Fruit fly (Drosophila melanogaster) whole organism, wandering third instar larva: Measurements from ENCODE around the gene CG17199.

ENCODE experiments used
- CG9705 ChIP-seq: fragments of 200-800 bp; sonication (Bioruptor generic); optimal IDR thresholded peaks from 2 replicates; lab custom pipeline; 2018; ENCODE audit warnings: missing biosample characterization, mild to moderate bottlenecking, missing genetic modification characterization
- Dfd ChIP-seq: fragments of >200 bp; optimal IDR thresholded peaks from 2 replicates; lab custom pipeline; 2017; ENCODE audit warnings: missing biosample characterization, missing genetic modification characterization
- HLH106 ChIP-seq: fragments of 200-800 bp; optimal IDR thresholded peaks from 3 replicates; lab custom pipeline; 2019; ENCODE audit warnings: missing biosample characterization, mild to moderate bottlenecking, missing genetic modification characterization, moderate library complexity
- N ChIP-seq: fragments of >200 bp; optimal IDR thresholded peaks from 2 replicates; lab custom pipeline; 2018; ENCODE audit warnings: missing biosample characterization, missing external identifiers, missing genetic modification characterization
- Vsx2 ChIP-seq: fragments of 200-300, 225-300 bp; sonication (Bioruptor generic); optimal IDR thresholded peaks from 2 replicates; lab custom pipeline; 2018; ENCODE audit warnings: missing biosample characterization, missing genetic modification characterization; ENCODE audit not compliant: partially characterized antibody
- dmrt93B ChIP-seq: fragments of 200-800 bp; sonication (Bioruptor generic); optimal IDR thresholded peaks from 2 replicates; lab custom pipeline; 2018; ENCODE audit warnings: missing biosample characterization, mild to moderate bottlenecking, missing genetic modification characterization
- foxo ChIP-seq, 2 experiments: fragments of 200-800 bp; sonication (Bioruptor generic); optimal IDR thresholded peaks; 2 replicates in 1 of 2; 3 replicates in 1 of 2; lab custom pipeline; 2016 to 2017; ENCODE audit warnings: missing biosample characterization in 2 of 2, missing genetic modification characterization in 2 of 2
- jim ChIP-seq: fragments of 175-275, 200-325 bp; sonication (Bioruptor generic); optimal IDR thresholded peaks from 2 replicates; lab custom pipeline; 2016; ENCODE audit warnings: missing biosample characterization, mild to moderate bottlenecking, missing genetic modification characterization
- lola ChIP-seq: fragments of >200 bp; optimal IDR thresholded peaks from 2 replicates; lab custom pipeline; 2017; ENCODE audit warnings: missing biosample characterization, missing genetic modification characterization
- psq ChIP-seq: fragments of 200-800 bp; sonication (Bioruptor generic); optimal IDR thresholded peaks from 3 replicates; lab custom pipeline; 2017; ENCODE audit warnings: missing biosample characterization, mild to moderate bottlenecking, missing genetic modification characterization, moderate library complexity
- sage ChIP-seq: fragments of 200-800 bp; sonication (Bioruptor generic); optimal IDR thresholded peaks from 2 replicates; lab custom pipeline; 2016; ENCODE audit warnings: missing biosample characterization, mild to moderate bottlenecking, missing genetic modification characterization
- sv ChIP-seq: fragments of 200-800 bp; sonication (Bioruptor generic); optimal IDR thresholded peaks from 3 replicates; lab custom pipeline; 2016; ENCODE audit warnings: missing biosample characterization, missing genetic modification characterization
- tai ChIP-seq: sonication (Bioruptor generic); optimal IDR thresholded peaks from 2 replicates; lab custom pipeline; 2016; ENCODE audit warnings: missing biosample characterization, missing genetic modification characterization

The CG17199 gene

DNA sequence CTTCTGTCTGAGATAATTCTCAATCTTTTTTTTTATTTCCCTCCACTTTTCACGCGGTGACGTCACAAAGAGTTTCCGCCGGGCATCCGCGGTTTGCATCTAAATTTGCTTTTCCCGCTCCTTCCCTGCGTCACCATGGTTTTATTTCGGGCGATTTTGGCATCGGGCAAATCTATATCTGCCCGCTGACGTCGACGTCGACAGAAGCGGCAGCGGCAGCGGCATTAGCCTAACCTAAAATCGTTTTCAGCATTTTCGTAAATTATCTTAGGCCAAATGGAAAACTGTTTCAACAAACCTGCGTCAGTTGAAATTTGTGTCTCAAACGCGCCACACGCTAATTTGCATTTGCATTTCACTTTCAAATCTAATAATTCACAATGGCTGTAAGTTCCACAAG, 40.5 kb downstream of the CG17199 start, which contains the start of gene CG5023:
Gene CG5023, plus strand, starts transcription at position 301 of the 400 bp plus-strand sequence.
- no peak for TF ChIP-seq Vsx2
- no peak for TF ChIP-seq HLH106
- no peak for TF ChIP-seq jim (GFP tag; lab: Kevin White, UChicago)
- no peak for TF ChIP-seq CG9705 (GFP tag; lab: Kevin White, UChicago)
- no peak for TF ChIP-seq Dfd (GFP tag; lab: Kevin White, UChicago)
- TF ChIP-seq psq (GFP tag; lab: Kevin White, UChicago): no peak
- no peak for TF ChIP-seq lola (GFP tag; lab: Kevin White, UChicago)
- no peak for TF ChIP-seq sv

DNA sequence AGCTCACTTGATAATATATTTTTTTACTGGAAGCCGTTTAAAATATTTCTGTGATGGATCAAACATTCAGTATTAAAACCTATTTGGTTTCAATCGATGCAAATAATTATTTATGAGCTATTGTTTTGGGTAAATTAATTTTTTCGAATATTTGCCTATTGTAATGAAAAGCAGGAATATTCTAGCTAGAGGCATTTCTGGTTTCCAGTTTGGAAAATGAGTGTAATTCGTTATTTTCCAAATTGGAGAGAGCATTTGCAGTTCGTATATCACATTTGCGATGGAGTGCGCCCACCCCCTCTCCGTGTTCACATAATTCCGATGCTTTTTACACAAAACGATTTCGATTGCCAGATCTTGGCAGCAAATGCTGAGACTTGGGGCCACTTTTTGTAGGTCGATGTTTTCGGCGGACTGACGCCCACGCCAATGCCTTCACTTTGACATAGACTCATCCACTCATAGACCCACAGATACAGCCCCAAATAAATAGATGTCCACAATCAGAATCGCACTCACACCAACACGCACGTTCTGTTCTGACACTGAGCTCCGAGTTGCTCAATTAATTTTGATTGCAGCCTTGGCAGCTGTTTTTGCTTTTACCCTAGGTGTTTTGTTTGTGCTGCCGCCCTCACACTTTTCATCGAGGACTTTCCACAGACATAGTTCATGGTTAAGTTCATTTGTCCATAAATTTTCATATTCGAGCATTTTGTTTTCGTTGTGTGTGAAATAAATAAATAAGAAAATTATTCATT, 41.8 kb downstream of the CG17199 start:
- TF ChIP-seq sage (GFP tag; lab: Kevin White, UChicago) (no peak), tai (GFP tag; lab: Kevin White, UChicago) (no peak), N (no peak), dmrt93B (GFP tag; lab: Kevin White, UChicago) (no peak), foxo (GFP tag; optimal IDR thresholded peaks at IDR 0.05; lab: Kevin White, UChicago) (no peak), lola (GFP tag; lab: Kevin White, UChicago) (no peak)
